Fruit fly (Drosophila melanogaster) whole organism, embryonic: ENCODE results near the gene MCU.

Experiments used
- Atf-2 ChIP-seq: fragments of 200-800 bp; sonication (Bioruptor generic); optimal IDR thresholded peaks from 2 replicates; lab custom pipeline; 2016; ENCODE audit warnings: missing biosample characterization, missing genetic modification characterization
- CG10431 ChIP-seq: fragments of 200-800 bp; sonication (Bioruptor generic); optimal IDR thresholded peaks from 3 replicates; lab custom pipeline; 2018; ENCODE audit warnings: missing biosample characterization, mild to moderate bottlenecking, missing genetic modification characterization
- CG11398 ChIP-seq: fragments of 200-800 bp; sonication (Bioruptor generic); optimal IDR thresholded peaks from 2 replicates; lab custom pipeline; 2016; ENCODE audit warnings: missing biosample characterization, missing genetic modification characterization
- CG12071 ChIP-seq: fragments of 200-800 bp; sonication (Bioruptor generic); optimal IDR thresholded peaks from 3 replicates; lab custom pipeline; 2018; ENCODE audit warnings: missing biosample characterization, mild to moderate bottlenecking, missing genetic modification characterization
- CG12219 ChIP-seq: fragments of 200-800 bp; sonication (Bioruptor generic); optimal IDR thresholded peaks from 3 replicates; lab custom pipeline; 2018; ENCODE audit warnings: missing biosample characterization, mild to moderate bottlenecking, missing genetic modification characterization
- CG12391 ChIP-seq: fragments of 200-800 bp; sonication (Bioruptor generic); optimal IDR thresholded peaks from 3 replicates; lab custom pipeline; 2018; ENCODE audit warnings: missing biosample characterization, mild to moderate bottlenecking, missing genetic modification characterization, moderate library complexity
- CG13894 ChIP-seq: fragments of 200-800 bp; sonication (Bioruptor generic); optimal IDR thresholded peaks from 3 replicates; lab custom pipeline; 2018; ENCODE audit warnings: missing biosample characterization, mild to moderate bottlenecking, missing genetic modification characterization, moderate library complexity
- CG14667 ChIP-seq: fragments of 200-800 bp; sonication (Bioruptor generic); IDR thresholded peaks from 2 replicates; pipeline ENCODE4 v1.3.6; 2022; ENCODE audit warnings: missing biosample characterization, missing genetic modification characterization
- CG15073 ChIP-seq: fragments of 200-800 bp; sonication (Bioruptor generic); optimal IDR thresholded peaks from 2 replicates; lab custom pipeline; 2016; ENCODE audit warnings: missing biosample characterization, missing genetic modification characterization
- CG15601 ChIP-seq: fragments of 200-800 bp; sonication (Bioruptor generic); optimal IDR thresholded peaks from 3 replicates; lab custom pipeline; 2019; ENCODE audit warnings: missing biosample characterization, mild to moderate bottlenecking, missing genetic modification characterization, moderate library complexity
- CG15696 ChIP-seq: fragments of 200-800 bp; sonication (Bioruptor generic); optimal IDR thresholded peaks from 2 replicates; lab custom pipeline; 2019; ENCODE audit warnings: missing biosample characterization, mild to moderate bottlenecking, missing genetic modification characterization, moderate library complexity
- CG16779 ChIP-seq: fragments of 200-800 bp; sonication (Bioruptor generic); IDR thresholded peaks from 2 replicates; pipeline ENCODE4 v1.3.6; 2022; ENCODE audit warnings: missing biosample characterization, missing genetic modification characterization
- CG2202 ChIP-seq: fragments of 200-800 bp; sonication (Bioruptor generic); optimal IDR thresholded peaks from 2 replicates; lab custom pipeline; 2018; ENCODE audit warnings: missing biosample characterization, mild to moderate bottlenecking, missing genetic modification characterization
- CG30431 ChIP-seq: fragments of 200-800 bp; sonication (Bioruptor generic); optimal IDR thresholded peaks from 2 replicates; lab custom pipeline; 2017; ENCODE audit warnings: missing biosample characterization, missing genetic modification characterization
- CG32767 ChIP-seq: fragments of 200-800 bp; sonication (Bioruptor generic); IDR thresholded peaks from 2 replicates; pipeline ENCODE4 v1.3.6; 2022; ENCODE audit warnings: missing biosample characterization, missing genetic modification characterization
- CG3281 ChIP-seq: fragments of 200-800 bp; sonication (Bioruptor generic); optimal IDR thresholded peaks from 3 replicates; lab custom pipeline; 2017; ENCODE audit warnings: missing biosample characterization, mild to moderate bottlenecking, missing genetic modification characterization
- CG4424 ChIP-seq: fragments of 200-800 bp; sonication (Bioruptor generic); optimal IDR thresholded peaks from 3 replicates; lab custom pipeline; 2016; ENCODE audit warnings: missing biosample characterization, missing genetic modification characterization
- CG4854 ChIP-seq: fragments of 200-800 bp; sonication (Bioruptor generic); optimal IDR thresholded peaks from 2 replicates; lab custom pipeline; 2016; ENCODE audit warnings: missing biosample characterization, missing genetic modification characterization, inconsistent platforms
- CG6254 ChIP-seq: fragments of 200-800 bp; sonication (Bioruptor generic); optimal IDR thresholded peaks from 3 replicates; lab custom pipeline; 2017; ENCODE audit warnings: mild to moderate bottlenecking, missing biosample characterization, missing genetic modification reagents, missing genetic modification characterization
- CG7372 ChIP-seq: fragments of 200-800 bp; sonication (Bioruptor generic); IDR thresholded peaks from 2 replicates; pipeline ENCODE4 v1.3.6; 2022; ENCODE audit warnings: missing biosample characterization, missing genetic modification characterization
- CG7839 ChIP-seq: fragments of 200-800 bp; sonication (Bioruptor generic); optimal IDR thresholded peaks from 3 replicates; lab custom pipeline; 2018; ENCODE audit warnings: missing biosample characterization, mild to moderate bottlenecking, missing genetic modification characterization, moderate library complexity
- CkIIα-i1 ChIP-seq: fragments of 200-800 bp; sonication (Bioruptor generic); IDR thresholded peaks from 2 replicates; pipeline ENCODE4 v1.3.6; 2022; ENCODE audit warnings: missing biosample characterization, missing genetic modification characterization
- Dip3 ChIP-seq: fragments of 200-800 bp; sonication (Bioruptor generic); optimal IDR thresholded peaks from 3 replicates; lab custom pipeline; 2016; ENCODE audit warnings: missing biosample characterization, missing genetic modification characterization
- Gug ChIP-seq: fragments of 200-800 bp; sonication (Bioruptor generic); IDR thresholded peaks from 4 replicates; pipeline ENCODE4 v1.3.6; 2022; ENCODE audit warnings: missing biosample characterization, missing genetic modification characterization
- H2.0 ChIP-seq: fragments of 200-800 bp; sonication (Bioruptor generic); IDR thresholded peaks from 2 replicates; pipeline ENCODE4 v1.3.6; 2022; ENCODE audit warnings: missing biosample characterization, missing genetic modification characterization
- HLH54F ChIP-seq: fragments of 200-800 bp; sonication (Bioruptor generic); optimal IDR thresholded peaks from 3 replicates; lab custom pipeline; 2016; ENCODE audit warnings: missing biosample characterization, missing genetic modification characterization
- Hmx ChIP-seq: fragments of 200-800 bp; sonication (Bioruptor generic); optimal IDR thresholded peaks from 2 replicates; lab custom pipeline; 2016; ENCODE audit warnings: missing biosample characterization, missing genetic modification characterization
- Lpt ChIP-seq: fragments of >200 bp; optimal IDR thresholded peaks from 2 replicates; lab custom pipeline; 2018; ENCODE audit warnings: missing biosample characterization, missing genetic modification characterization
- Max ChIP-seq: fragments of 200-800 bp; sonication (Bioruptor generic); optimal IDR thresholded peaks from 2 replicates; lab custom pipeline; 2016; ENCODE audit warnings: missing biosample characterization, mild to moderate bottlenecking, missing genetic modification characterization
- Med ChIP-seq: fragments of 200-800 bp; sonication (Bioruptor generic); peaks from one replicate; lab custom pipeline; 2016; ENCODE audit warnings: missing biosample characterization, missing genetic modification characterization, mild to moderate bottlenecking, inconsistent platforms, moderate library complexity
- Mes4 ChIP-seq: fragments of 200-800 bp; sonication (Bioruptor generic); optimal IDR thresholded peaks from 2 replicates; lab custom pipeline; 2016; ENCODE audit warnings: missing biosample characterization, missing genetic modification characterization
- Nf-YB ChIP-seq: fragments of 200-800 bp; sonication (Bioruptor generic); optimal IDR thresholded peaks from 3 replicates; lab custom pipeline; 2019; ENCODE audit warnings: missing biosample characterization, mild to moderate bottlenecking, missing genetic modification characterization, moderate library complexity
- NfI ChIP-seq: fragments of 200-800 bp; sonication (Bioruptor generic); optimal IDR thresholded peaks from 3 replicates; lab custom pipeline; 2018; ENCODE audit warnings: missing biosample characterization, mild to moderate bottlenecking, missing genetic modification characterization, moderate library complexity
- Rx ChIP-seq: fragments of 200-800 bp; sonication (Bioruptor generic); IDR thresholded peaks from 2 replicates; pipeline ENCODE4 v1.3.6; 2022; ENCODE audit warnings: missing biosample characterization, missing genetic modification characterization
- Sox102F ChIP-seq: fragments of 200-800 bp; sonication (Bioruptor generic); optimal IDR thresholded peaks from 2 replicates; lab custom pipeline; 2018; ENCODE audit warnings: missing biosample characterization, mild to moderate bottlenecking, missing genetic modification characterization, moderate library complexity
- ato ChIP-seq: fragments of 200-800 bp; sonication (Bioruptor generic); IDR thresholded peaks from 2 replicates; pipeline ENCODE4 v1.3.6; 2022; ENCODE audit warnings: missing biosample characterization, missing genetic modification characterization; ENCODE audit not compliant: partially characterized antibody
- btn ChIP-seq: fragments of 200-800 bp; sonication (Bioruptor generic); optimal IDR thresholded peaks from 2 replicates; lab custom pipeline; 2016; ENCODE audit warnings: missing biosample characterization, missing genetic modification characterization
- caup ChIP-seq: fragments of 200-800 bp; sonication (Bioruptor generic); optimal IDR thresholded peaks from 3 replicates; lab custom pipeline; 2017; ENCODE audit warnings: missing biosample characterization, mild to moderate bottlenecking, missing genetic modification characterization, moderate library complexity; ENCODE audit not compliant: severe bottlenecking
- danr ChIP-seq: fragments of 200-800 bp; sonication (Bioruptor generic); IDR thresholded peaks from 2 replicates; pipeline ENCODE4 v1.3.6; 2022; ENCODE audit warnings: missing biosample characterization, missing genetic modification characterization
- exex ChIP-seq: fragments of 200-800 bp; sonication (Bioruptor generic); optimal IDR thresholded peaks from 4 replicates; lab custom pipeline; 2018; ENCODE audit warnings: missing biosample characterization, mild to moderate bottlenecking, missing genetic modification characterization, moderate library complexity
- gsb ChIP-seq: fragments of 200-800 bp; sonication (Bioruptor generic); IDR thresholded peaks from 2 replicates; pipeline ENCODE4 v1.3.6; 2022; ENCODE audit warnings: missing biosample characterization, missing genetic modification characterization
- gsb-n ChIP-seq: fragments of 200-800 bp; sonication (Bioruptor generic); optimal IDR thresholded peaks from 3 replicates; lab custom pipeline; 2018; ENCODE audit warnings: missing biosample characterization, mild to moderate bottlenecking, missing genetic modification characterization
- h ChIP-seq: fragments of >200 bp; optimal IDR thresholded peaks from 2 replicates; lab custom pipeline; 2017
- lilli ChIP-seq: fragments of 200-800 bp; sonication (Bioruptor generic); optimal IDR thresholded peaks from 3 replicates; lab custom pipeline; 2016; ENCODE audit warnings: missing biosample characterization, missing genetic modification characterization
- nau ChIP-seq: fragments of 200-800 bp; sonication (Bioruptor generic); optimal IDR thresholded peaks from 3 replicates; lab custom pipeline; 2017; ENCODE audit warnings: missing biosample characterization, mild to moderate bottlenecking, missing genetic modification characterization, missing genetic modification reagents
- slp2 ChIP-seq: fragments of 200-800 bp; sonication (Bioruptor generic); optimal IDR thresholded peaks from 2 replicates; lab custom pipeline; 2016; ENCODE audit warnings: missing biosample characterization, missing genetic modification characterization
- stc ChIP-seq: fragments of 200-800 bp; sonication (Bioruptor generic); IDR thresholded peaks from 2 replicates; pipeline ENCODE4 v1.3.6; 2022; ENCODE audit warnings: missing biosample characterization, missing genetic modification characterization
- tna ChIP-seq: fragments of 200-800 bp; sonication (Bioruptor generic); IDR thresholded peaks from 2 replicates; pipeline ENCODE4 v1.3.6; 2022; ENCODE audit warnings: missing biosample characterization, missing genetic modification characterization; ENCODE audit not compliant: partially characterized antibody
- trem ChIP-seq: fragments of 200-800 bp; optimal IDR thresholded peaks from 3 replicates; lab custom pipeline; 2019; ENCODE audit warnings: missing biosample characterization, mild to moderate bottlenecking, missing genetic modification characterization, moderate library complexity
- wor ChIP-seq: fragments of 200-800 bp; sonication (Bioruptor generic); IDR thresholded peaks from 2 replicates; pipeline ENCODE4 v1.3.6; 2022; ENCODE audit warnings: missing biosample characterization, missing genetic modification characterization
- zfh1 ChIP-seq: fragments of 200-800 bp; sonication (Bioruptor generic); IDR thresholded peaks from 3 replicates; pipeline ENCODE4 v1.3.6; 2022; ENCODE audit warnings: missing biosample characterization, missing genetic modification characterization

Gene MCU

dm6 chr3L:6552968-6553402, 2.4 kb downstream of the MCU start (continued):
- peak; percentile 89 for TF ChIP-seq CG3281 (GFP tag; lab: Kevin White, UChicago)
- TF ChIP-seq slp2, result peak; percentile 43
- TF ChIP-seq stc, result peak; percentile 89
- TF ChIP-seq CG7839 (tag; lab: Kevin White, UChicago), result peak; percentile 91
- no peak for TF ChIP-seq ato
- peak; percentile 49 for TF ChIP-seq Atf-2 (GFP tag; lab: Kevin White, UChicago)
- peak; percentile 84 for TF ChIP-seq CG12391 (tag; lab: Kevin White, UChicago)
- TF ChIP-seq btn, result no peak
- TF ChIP-seq CG2202 (tag; lab: Kevin White, UChicago), result peak; percentile 65
- peak; percentile 70 for TF ChIP-seq nau (GFP tag; lab: Kevin White, UChicago)
- peak; percentile 61 for TF ChIP-seq Nf-YB (GFP tag; lab: Kevin White, UChicago)
- peak; percentile 92 for TF ChIP-seq Sox102F (GFP tag; lab: Kevin White, UChicago)
- peak; percentile 74 for TF ChIP-seq Gug
- TF ChIP-seq Rx, result peak; percentile 68
- peak; percentile 56 for TF ChIP-seq CG4424 (GFP tag; lab: Kevin White, UChicago)
- TF ChIP-seq CG12071 (GFP tag; lab: Kevin White, UChicago), result peak; percentile 63
- TF ChIP-seq Hmx, result peak; percentile 70
- TF ChIP-seq HLH54F (GFP tag; lab: Kevin White, UChicago), result peak; percentile 66
- peak; percentile 29 for TF ChIP-seq CG15073
- peak; percentile 63 for TF ChIP-seq CG11398 (GFP tag; lab: Kevin White, UChicago)
- peak; percentile 64 for TF ChIP-seq wor (GFP tag; lab: Robert Waterston, UW)
- peak; percentile 53 for TF ChIP-seq CG15696 (tag; lab: Kevin White, UChicago)
- peak; percentile 91 for TF ChIP-seq lilli
- no peak for TF ChIP-seq Lpt (GFP tag; lab: Kevin White, UChicago)
- TF ChIP-seq CG13894 (tag; lab: Kevin White, UChicago), result peak; percentile 80
- peak; percentile 78 for TF ChIP-seq CG12219 (GFP tag; lab: Kevin White, UChicago)
- TF ChIP-seq Dip3 (GFP tag; lab: Kevin White, UChicago), result peak; percentile 83
- no peak for TF ChIP-seq h
- peak; percentile 33 for TF ChIP-seq CG30431 (GFP tag; lab: Kevin White, UChicago)
- peak; percentile 62 for TF ChIP-seq Max (GFP tag; lab: Kevin White, UChicago)
- TF ChIP-seq CG4854, result peak; percentile 75
- TF ChIP-seq H2.0 (GFP tag; lab: Robert Waterston, UW), result peak; percentile 82
- TF ChIP-seq CG32767 (GFP tag; lab: Robert Waterston, UW), result peak; percentile 82
- peak; percentile 70 for TF ChIP-seq gsb-n
- TF ChIP-seq tna (GFP tag; lab: Robert Waterston, UW), result no peak
- TF ChIP-seq CG14667 (GFP tag; lab: Robert Waterston, UW), result peak; percentile 80
- TF ChIP-seq zfh1 (GFP tag; lab: Robert Waterston, UW), result peak; percentile 75; the same call in 2 of the 3 replicates
- no peak for TF ChIP-seq CkIIα-i1 (GFP tag; lab: Robert Waterston, UW)
- TF ChIP-seq danr (GFP tag; lab: Robert Waterston, UW), result peak; percentile 38; the same call in 1 of the 2 replicates
- peak; percentile 82 for TF ChIP-seq caup
- peak; percentile 61 for TF ChIP-seq exex (tag; lab: Kevin White, UChicago)
- peak; percentile 21 for TF ChIP-seq CG10431 (GFP tag; lab: Kevin White, UChicago)
- TF ChIP-seq Med, result peak; percentile 96
- peak; percentile 45 for TF ChIP-seq trem (tag; lab: Kevin White, UChicago)
- peak; percentile 73; the same call in 1 of the 2 replicates for TF ChIP-seq CG16779
- peak; percentile 48 for TF ChIP-seq CG6254 (GFP tag; lab: Kevin White, UChicago)
- TF ChIP-seq NfI (GFP tag; lab: Kevin White, UChicago), result peak; percentile 89
- peak; percentile 79 for TF ChIP-seq CG15601 (tag; lab: Kevin White, UChicago)
- TF ChIP-seq Mes4 (GFP tag; lab: Kevin White, UChicago), result peak; percentile 62
- TF ChIP-seq gsb (GFP tag; lab: Robert Waterston, UW), result peak; percentile 82
- TF ChIP-seq CG7372 (GFP tag; lab: Robert Waterston, UW), result peak; percentile 84
